Worm (Caenorhabditis elegans) whole organism, L4 larva: ENCODE measurements around the gene Y62F5A.12.
"Not testable (repeated sequence)": the region's sequence is repeated elsewhere in the genome, so short reads cannot be mapped to it uniquely, and the experiment has no call there.

Source experiments
- D1046.2 ChIP-seq: fragments of 200-800 bp; sonication (Bioruptor generic); IDR thresholded peaks from 2 replicates; pipeline ENCODE4 v1.3.6; 2022; ENCODE audit warnings: missing genetic modification characterization, missing compliant biosample characterization
- F37D6.2 ChIP-seq: sonication (generic microtip); optimal IDR thresholded peaks from 2 replicates; lab custom pipeline; 2016; ENCODE audit warnings: mild to moderate bottlenecking, missing genetic modification characterization, missing compliant biosample characterization
- F49E8.2 ChIP-seq: sonication (generic microtip); optimal IDR thresholded peaks from 2 replicates; lab custom pipeline; 2016; ENCODE audit warnings: missing compliant biosample characterization, mild to moderate bottlenecking, missing genetic modification characterization, borderline replicate concordance
- T26A8.4 ChIP-seq: fragments of 200-800 bp; sonication (Bioruptor generic); IDR thresholded peaks from 2 replicates; pipeline ENCODE4 v1.3.6; 2022; ENCODE audit warnings: missing genetic modification characterization, missing compliant biosample characterization
- Y105C5A.15 ChIP-seq: fragments of 200-800 bp; sonication (Bioruptor generic); IDR thresholded peaks from 2 replicates; pipeline ENCODE4 v1.3.6; 2022; ENCODE audit warnings: missing genetic modification characterization, missing compliant biosample characterization
- Y48G9A.11 ChIP-seq: fragments of 200-800 bp; sonication (Bioruptor generic); IDR thresholded peaks from 2 replicates; pipeline ENCODE4 v1.3.6; 2022; ENCODE audit warnings: missing genetic modification reagents, missing genetic modification characterization, missing compliant biosample characterization
- ZK337.2 ChIP-seq: fragments of 200-800 bp; sonication (Bioruptor generic); IDR thresholded peaks from 2 replicates; pipeline ENCODE4 v1.3.6; 2022; ENCODE audit warnings: missing genetic modification reagents, missing genetic modification characterization, missing compliant biosample characterization
- arid-1 ChIP-seq: fragments of 200-800 bp; sonication (Bioruptor generic); conservative IDR thresholded peaks from 2 replicates; pipeline ENCODE4 v1.3.6; 2022; ENCODE audit warnings: missing genetic modification reagents, missing genetic modification characterization, missing compliant biosample characterization
- ceh-20 ChIP-seq: fragments of 200-800 bp; sonication (Bioruptor generic); IDR thresholded peaks from 2 replicates; pipeline ENCODE4 v1.3.6; 2022; ENCODE audit warnings: missing genetic modification reagents, missing genetic modification characterization, missing compliant biosample characterization
- ceh-44 ChIP-seq: fragments of 200-800 bp; sonication (Bioruptor generic); IDR thresholded peaks from 2 replicates; pipeline ENCODE4 v1.3.6; 2022; ENCODE audit warnings: missing genetic modification reagents, missing genetic modification characterization, missing compliant biosample characterization
- ces-1 ChIP-seq: fragments of 150-350 bp; sonication (generic microtip); optimal IDR thresholded peaks from 4 replicates; lab custom pipeline; 2014; ENCODE audit warnings: missing biosample characterization, missing genetic modification reagents, missing genetic modification characterization
- ctbp-1 ChIP-seq: fragments of 200-800 bp; sonication (Bioruptor generic); IDR thresholded peaks from 2 replicates; pipeline ENCODE4 v1.3.6; 2022; ENCODE audit warnings: missing genetic modification reagents, missing genetic modification characterization, missing compliant biosample characterization
- dmd-6 ChIP-seq: fragments of 200-800 bp; sonication (Bioruptor generic); IDR thresholded peaks from 2 replicates; pipeline ENCODE4 v1.3.6; 2022; ENCODE audit warnings: missing genetic modification reagents, missing genetic modification characterization, missing compliant biosample characterization
- dpl-1 ChIP-seq: fragments of 150-350 bp; optimal IDR thresholded peaks from 2 replicates; lab custom pipeline; 2014; ENCODE audit warnings: missing biosample characterization, missing genetic modification reagents, missing genetic modification characterization
- duxl-1 ChIP-seq: sonication (generic microtip); optimal IDR thresholded peaks from 2 replicates; lab custom pipeline; 2016; ENCODE audit warnings: mild to moderate bottlenecking, missing genetic modification characterization, moderate library complexity, missing compliant biosample characterization; ENCODE audit not compliant: poor library complexity
- dve-1 ChIP-seq: sonication (generic microtip); optimal IDR thresholded peaks from 2 replicates; lab custom pipeline; 2017; ENCODE audit warnings: antibody characterized with exemption, mild to moderate bottlenecking, missing genetic modification characterization, missing compliant biosample characterization; ENCODE audit not compliant: insufficient read depth
- egl-43 ChIP-seq: fragments of 200-800 bp; sonication (Bioruptor generic); IDR thresholded peaks from 2 replicates; pipeline ENCODE4 v1.3.6; 2022; ENCODE audit warnings: missing genetic modification reagents, missing genetic modification characterization, missing compliant biosample characterization
- fkh-10 ChIP-seq: fragments of 150-350 bp; optimal IDR thresholded peaks from 2 replicates; lab custom pipeline; 2014; ENCODE audit warnings: missing biosample characterization, missing genetic modification reagents, missing genetic modification characterization
- hif-1 ChIP-seq, 2 experiments: sonication (generic microtip); optimal IDR thresholded peaks; 2 replicates each; lab custom pipeline; 2016 to 2017; ENCODE audit warnings: missing compliant biosample characterization in 2 of 2, missing genetic modification characterization in 2 of 2, missing genetic modification reagents in 2 of 2, missing genotype in 2 of 2, mild to moderate bottlenecking in 1 of 2
- hlh-11 ChIP-seq: fragments of 200-800 bp; sonication (Bioruptor generic); optimal IDR thresholded peaks from 2 replicates; lab custom pipeline; 2018; ENCODE audit warnings: mild to moderate bottlenecking, missing genetic modification characterization, missing compliant biosample characterization
- lin-1 ChIP-seq: fragments of 200-800 bp; sonication (Bioruptor generic); IDR thresholded peaks from 2 replicates; pipeline ENCODE4 v1.3.6; 2022; ENCODE audit warnings: missing genetic modification reagents, missing genetic modification characterization, missing compliant biosample characterization
- lin-13 ChIP-seq: fragments of 150-350 bp; optimal IDR thresholded peaks from 2 replicates; lab custom pipeline; 2014; ENCODE audit warnings: missing biosample characterization, missing genetic modification reagents, missing genetic modification characterization
- lin-29 ChIP-seq: fragments of 200-800 bp; sonication (Bioruptor generic); IDR thresholded peaks from 2 replicates; pipeline ENCODE4 v1.3.6; 2022; ENCODE audit warnings: missing genetic modification reagents, missing genetic modification characterization, missing compliant biosample characterization
- lin-38 ChIP-seq: fragments of 200-800 bp; sonication (Bioruptor generic); IDR thresholded peaks from 2 replicates; pipeline ENCODE4 v1.3.6; 2022; ENCODE audit warnings: missing genetic modification reagents, missing genetic modification characterization, missing compliant biosample characterization
- lsy-2 ChIP-seq, 2 experiments: fragments of 150-350 bp in 1 of 2; sonication (generic microtip) in 1 of 2; optimal IDR thresholded peaks; 2 replicates each; lab custom pipeline; 2014 to 2017; ENCODE audit warnings: missing biosample characterization in 2 of 2, missing genetic modification characterization in 2 of 2
- madf-5 ChIP-seq, 2 experiments: fragments of 200-800 bp; sonication (Bioruptor generic); IDR thresholded peaks; 2 replicates each; pipeline ENCODE4 v1.3.6; 2022; ENCODE audit warnings: missing compliant biosample characterization in 2 of 2, missing genetic modification characterization in 2 of 2
- madf-9 ChIP-seq: fragments of 200-800 bp; sonication (Bioruptor generic); conservative IDR thresholded peaks from 2 replicates; pipeline ENCODE4 v1.3.6; 2022; ENCODE audit warnings: missing genetic modification reagents, missing genetic modification characterization, missing compliant biosample characterization
- mdl-1 ChIP-seq, 2 experiments: fragments of 150-350 bp in 1 of 2; sonication (generic microtip) in 1 of 2; optimal IDR thresholded peaks; 2 replicates each; lab custom pipeline; 2014 to 2017; ENCODE audit warnings: missing biosample characterization in 2 of 2, missing genetic modification characterization in 2 of 2
- mdt-29 ChIP-seq: fragments of 200-800 bp; sonication (Bioruptor generic); IDR thresholded peaks from 2 replicates; pipeline ENCODE4 v1.3.6; 2022; ENCODE audit warnings: missing genetic modification reagents, missing genetic modification characterization, missing compliant biosample characterization
- mes-2 ChIP-seq: sonication (generic microtip); optimal IDR thresholded peaks from 2 replicates; lab custom pipeline; 2016; ENCODE audit warnings: missing genotype, mild to moderate bottlenecking, missing genetic modification characterization, missing compliant biosample characterization; ENCODE audit not compliant: poor library complexity, severe bottlenecking
- mxl-2 ChIP-seq: fragments of 200-800 bp; sonication (Bioruptor generic); conservative IDR thresholded peaks from 2 replicates; pipeline ENCODE4 v1.3.6; 2022; ENCODE audit warnings: missing genetic modification reagents, missing genetic modification characterization, missing compliant biosample characterization
- mxl-3 ChIP-seq: fragments of 200-800 bp; sonication (Bioruptor generic); optimal IDR thresholded peaks from 2 replicates; lab custom pipeline; 2018; ENCODE audit warnings: mild to moderate bottlenecking, missing genetic modification characterization, missing compliant biosample characterization
- nhr-102 ChIP-seq: sonication (generic microtip); optimal IDR thresholded peaks from 2 replicates; lab custom pipeline; 2016; ENCODE audit warnings: mild to moderate bottlenecking, missing genetic modification characterization, moderate library complexity, missing compliant biosample characterization
- nhr-11 ChIP-seq: fragments of 150-350 bp; optimal IDR thresholded peaks from 2 replicates; lab custom pipeline; 2014; ENCODE audit warnings: missing biosample characterization, missing genetic modification characterization
- nhr-25 ChIP-seq: sonication (generic microtip); optimal IDR thresholded peaks from 2 replicates; lab custom pipeline; 2017; ENCODE audit warnings: missing genetic modification characterization, mild to moderate bottlenecking, missing compliant biosample characterization, antibody characterized with exemption, moderate library complexity, borderline replicate concordance; ENCODE audit not compliant: insufficient read depth
- nhr-28 ChIP-seq: fragments of 150-350 bp; optimal IDR thresholded peaks from 2 replicates; lab custom pipeline; 2014; ENCODE audit warnings: missing biosample characterization, missing genetic modification characterization
- pha-4 ChIP-seq, 2 experiments: fragments of 150-350 bp in 1 of 2; fragments of 200-800 bp in 1 of 2; sonication (Bioruptor generic) in 1 of 2; IDR thresholded peaks in 1 of 2; optimal IDR thresholded peaks in 1 of 2; 2 replicates each; pipeline versions ENCODE4 v1.3.6 to Lab custom; 2014 to 2022; ENCODE audit warnings: missing genetic modification characterization in 2 of 2, missing genetic modification reagents in 2 of 2, missing biosample characterization in 1 of 2, missing compliant biosample characterization in 1 of 2
- php-3 ChIP-seq: fragments of 200-800 bp; sonication (Bioruptor generic); IDR thresholded peaks from 2 replicates; pipeline ENCODE4 v1.3.6; 2022; ENCODE audit warnings: missing genetic modification reagents, missing genetic modification characterization, missing compliant biosample characterization
- rbr-2 ChIP-seq: sonication (generic microtip); optimal IDR thresholded peaks from 2 replicates; lab custom pipeline; 2016; ENCODE audit warnings: missing genotype, missing genetic modification characterization, missing compliant biosample characterization
- sdz-12 ChIP-seq: fragments of 200-800 bp; sonication (Bioruptor generic); optimal IDR thresholded peaks from 2 replicates; lab custom pipeline; 2018; ENCODE audit warnings: mild to moderate bottlenecking, missing genetic modification characterization, missing compliant biosample characterization
- snpc-1.2 ChIP-seq: fragments of 200-800 bp; sonication (Bioruptor generic); IDR thresholded peaks from 2 replicates; pipeline ENCODE4 v1.3.6; 2022; ENCODE audit warnings: missing genetic modification reagents, missing genetic modification characterization, missing compliant biosample characterization
- spr-1 ChIP-seq: sonication (generic microtip); optimal IDR thresholded peaks from 2 replicates; lab custom pipeline; 2016; ENCODE audit warnings: mild to moderate bottlenecking, missing genetic modification characterization, missing compliant biosample characterization
- tag-97 ChIP-seq: fragments of 200-800 bp; sonication (Bioruptor generic); IDR thresholded peaks from 2 replicates; pipeline ENCODE4 v1.3.6; 2022; ENCODE audit warnings: missing genetic modification characterization, missing compliant biosample characterization
- unc-130 ChIP-seq: sonication (generic microtip); optimal IDR thresholded peaks from 2 replicates; lab custom pipeline; 2016; ENCODE audit warnings: missing genetic modification reagents, missing genetic modification characterization, missing compliant biosample characterization
- vab-7 ChIP-seq: fragments of 200-800 bp; sonication (Bioruptor generic); IDR thresholded peaks from 2 replicates; pipeline ENCODE4 v1.3.6; 2022; ENCODE audit warnings: missing genetic modification reagents, missing genetic modification characterization, missing compliant biosample characterization
- zfp-2 ChIP-seq: sonication (generic microtip); optimal IDR thresholded peaks from 2 replicates; lab custom pipeline; 2016; ENCODE audit warnings: mild to moderate bottlenecking, missing genetic modification characterization, missing compliant biosample characterization
- zfp-3 ChIP-seq: fragments of 200-800 bp; sonication (Bioruptor generic); conservative IDR thresholded peaks from 2 replicates; pipeline ENCODE4 v1.3.6; 2022; ENCODE audit warnings: missing genetic modification reagents, missing genetic modification characterization, missing compliant biosample characterization

Y62F5A.12 gene

DNA sequence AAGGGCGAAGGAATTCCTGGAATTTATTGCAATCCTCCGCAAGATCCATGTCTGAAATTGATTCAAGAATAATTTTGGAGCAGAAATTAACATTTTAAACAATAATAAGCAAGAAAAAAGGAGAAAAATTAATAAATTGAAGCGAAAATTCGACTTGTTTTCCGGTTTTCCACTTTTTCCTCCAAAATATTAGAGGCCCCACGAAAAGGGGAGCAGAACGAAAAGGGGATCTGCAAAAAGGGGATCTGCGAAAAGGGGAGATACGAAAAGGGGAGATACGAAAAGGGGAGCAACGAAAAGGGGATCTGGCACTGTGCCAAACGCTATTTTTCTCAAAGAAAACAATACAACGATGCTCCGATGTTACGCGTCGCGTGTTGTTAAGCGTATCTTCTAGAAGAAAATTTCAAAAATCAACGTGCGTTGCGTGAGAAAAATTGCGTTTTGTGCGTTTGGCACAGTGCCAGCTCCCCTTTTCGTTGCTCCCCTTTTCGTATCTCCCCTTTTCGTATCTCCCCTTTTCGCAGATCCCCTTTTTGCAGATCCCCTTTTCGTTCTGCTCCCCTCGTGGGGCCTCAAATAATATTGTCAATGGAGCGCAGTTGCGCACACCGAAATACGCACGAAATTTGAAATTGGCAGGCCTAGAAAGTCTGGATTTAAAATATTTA, at the start of gene Y62F5A.12:
Gene Y62F5A.12 (minus strand): TSS at position 51 of the 671 bp plus-strand sequence.
- peak; percentile 93 for TF ChIP-seq egl-43
- TF ChIP-seq T26A8.4 (GFP tag; lab: Robert Waterston, UW) = peak; percentile 78
- peak; percentile 70 for TF ChIP-seq duxl-1 (tag; lab: Kevin White, UChicago)
- TF ChIP-seq mxl-2 (GFP tag; lab: Robert Waterston, UW) = peak; percentile 80
- peak; percentile 85 for TF ChIP-seq mdt-29 (GFP tag; lab: Robert Waterston, UW)
- peak; percentile 91 to 97 for TF ChIP-seq madf-5 (GFP tag; IDR thresholded peaks at IDR 0.05; lab: Robert Waterston, UW)
- peak; percentile 71 to 82 for TF ChIP-seq lsy-2 (tag; optimal IDR thresholded peaks at IDR 0.05; lab: Kevin White, UChicago)
- TF ChIP-seq sdz-12 = peak; percentile 60
- peak; percentile 100 for TF ChIP-seq lin-38 (GFP tag; lab: Robert Waterston, UW)
- peak; percentile 86 for TF ChIP-seq mxl-3 (GFP tag; lab: Kevin White, UChicago)
- peak; percentile 88 for TF ChIP-seq dmd-6 (GFP tag; lab: Robert Waterston, UW)
- TF ChIP-seq mdl-1 (tag; optimal IDR thresholded peaks at IDR 0.05; lab: Kevin White, UChicago) = peak; percentile 32 to 38
- TF ChIP-seq ceh-44 = peak; percentile 99
- peak; percentile 93 for TF ChIP-seq D1046.2 (GFP tag; lab: Robert Waterston, UW)
- peak; percentile 95 for TF ChIP-seq ceh-20 (GFP tag; lab: Robert Waterston, UW)
- TF ChIP-seq F49E8.2 = peak; percentile 27
- TF ChIP-seq hif-1 (tag; optimal IDR thresholded peaks at IDR 0.05; lab: Kevin White, UChicago) = peak in 1 of 2 experiments; percentile 93
- TF ChIP-seq ces-1 = peak; percentile 27
- peak; percentile 66 for TF ChIP-seq spr-1 (tag; lab: Kevin White, UChicago)
- peak; percentile 94 for TF ChIP-seq ctbp-1 (GFP tag; lab: Robert Waterston, UW)
- TF ChIP-seq lin-1 (GFP tag; lab: Robert Waterston, UW) = peak; percentile 85; the same call in 1 of the 2 replicates
- TF ChIP-seq lin-29 = peak; percentile 55; the same call in 1 of the 2 replicates
- peak; percentile 51 for TF ChIP-seq fkh-10 (GFP tag; lab: Kevin White, UChicago)
- TF ChIP-seq madf-9 = peak; percentile 96
- TF ChIP-seq dpl-1 (GFP tag; lab: Kevin White, UChicago) = peak; percentile 77
- TF ChIP-seq unc-130 (GFP tag; lab: Kevin White, UChicago) = peak; percentile 84
- peak; percentile 52 for TF ChIP-seq nhr-28
- peak; percentile 96 for TF ChIP-seq vab-7
- peak; percentile 40 for TF ChIP-seq nhr-25
- TF ChIP-seq F37D6.2 (tag; lab: Kevin White, UChicago) = peak; percentile 79
- peak; percentile 93 for TF ChIP-seq arid-1
- TF ChIP-seq zfp-2 (tag; lab: Kevin White, UChicago) = peak; percentile 50
- TF ChIP-seq rbr-2 (tag; lab: Kevin White, UChicago) = peak; percentile 89
- peak; percentile 93 for TF ChIP-seq Y48G9A.11 (GFP tag; lab: Robert Waterston, UW)
- TF ChIP-seq snpc-1.2 = peak; percentile 82
- TF ChIP-seq mes-2 = peak; percentile 99
- peak; percentile 69 for TF ChIP-seq lin-13
- TF ChIP-seq tag-97 (GFP tag; lab: Robert Waterston, UW) = peak; percentile 88; the same call in 1 of the 2 replicates
- TF ChIP-seq dve-1 = peak; percentile 59
- TF ChIP-seq zfp-3 (GFP tag; lab: Robert Waterston, UW) = peak; percentile 92
- TF ChIP-seq nhr-102 = peak; percentile 66
- TF ChIP-seq hlh-11 (tag; lab: Kevin White, UChicago) = peak; percentile 65
- TF ChIP-seq nhr-11 (tag; lab: Kevin White, UChicago) = peak; percentile 68
- TF ChIP-seq php-3 (GFP tag; lab: Robert Waterston, UW) = peak; percentile 77
- TF ChIP-seq Y105C5A.15 (GFP tag; lab: Robert Waterston, UW) = peak; percentile 70; the same call in 1 of the 2 replicates
- TF ChIP-seq ZK337.2 (GFP tag; lab: Robert Waterston, UW) = peak; percentile 99
- TF ChIP-seq pha-4 (GFP tag; IDR thresholded peaks at IDR 0.05; lab: Robert Waterston, UW) = peak; percentile 96
- not testable (repeated sequence) for TF ChIP-seq pha-4 (tag; optimal IDR thresholded peaks at IDR 0.05; lab: Kevin White, UChicago)
